Worm (Caenorhabditis elegans): Measurements from ENCODE around the gene arrd-25.

DNA sequence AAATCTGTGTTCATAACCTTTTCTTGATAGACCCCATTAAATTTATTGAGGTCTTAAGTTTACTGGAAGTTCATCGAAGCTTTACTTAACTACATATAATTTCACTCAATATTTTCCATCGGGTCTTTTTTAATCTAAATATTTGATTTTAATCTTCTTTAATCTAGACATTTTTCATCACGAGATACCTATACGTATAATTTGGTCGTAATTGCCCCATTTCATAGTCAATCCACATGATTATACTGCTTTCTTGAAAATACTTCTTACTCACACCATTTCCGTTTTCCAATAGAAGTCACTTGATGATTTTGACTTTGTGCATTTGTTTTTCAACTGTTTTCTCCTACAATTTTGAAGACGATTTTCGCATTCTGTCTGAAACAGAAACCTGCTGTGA, 47.3 kb upstream of the arrd-25 start, which contains the start of gene irld-24:
- TF ChIP-seq F13H6.1 (tag; optimal IDR thresholded peaks at IDR 0.05) (no peak), nhr-11 (tag; optimal IDR thresholded peaks at IDR 0.05) (no peak), pha-4 (tag; optimal IDR thresholded peaks at IDR 0.05) (no peak), mec-3 (tag; optimal IDR thresholded peaks at IDR 0.05; ENCODE audit: borderline replicate concordance) (no peak), gmeb-2 (tag; optimal IDR thresholded peaks at IDR 0.05) (no peak), ama-1 (optimal IDR thresholded peaks at IDR 0.05) (no peak), hlh-30 (tag; optimal IDR thresholded peaks at IDR 0.05; ENCODE audit: insufficient read depth) (no peak), ceh-2 (tag; optimal IDR thresholded peaks at IDR 0.05) (no peak), C38D4.7 (GFP tag; optimal IDR thresholded peaks at IDR 0.05) (no peak)

Data from whole organism, late embryonic.